Worm (Caenorhabditis elegans): Measurements from ENCODE around the gene nlp-101.

Gene nlp-101

ce11 chrX:7823108-7823704, 15.5 kb upstream of the nlp-101 start, which contains the start of gene eef-1A.2 (continued):
- TF ChIP-seq F57C9.4 (tag; optimal IDR thresholded peaks at IDR 0.05) (no peak), Y95B8A.8 (GFP tag; IDR thresholded peaks at IDR 0.05) (no peak), ztf-25 (GFP tag; IDR thresholded peaks at IDR 0.05) (no peak), C06A6.2 (GFP tag; conservative IDR thresholded peaks at IDR 0.05) (peak; percentile 85), lsl-1 (GFP tag; optimal IDR thresholded peaks at IDR 0.05) (no peak), F10E7.11 (tag; optimal IDR thresholded peaks at IDR 0.05) (no peak), hsf-1 (GFP tag; IDR thresholded peaks at IDR 0.05) (no peak), F33H1.4 (GFP tag; IDR thresholded peaks at IDR 0.05) (peak; percentile 78), ceh-27 (GFP tag; optimal IDR thresholded peaks at IDR 0.05) (peak; percentile 93), B0336.3 (GFP tag; IDR thresholded peaks at IDR 0.05) (peak; percentile 94), nhr-120 (GFP tag; IDR thresholded peaks at IDR 0.05) (no peak), madf-6 (GFP tag; IDR thresholded peaks at IDR 0.05) (0 out of 2 replicates have a peak, but pooled peaks have one; percentile 18), gei-17 (GFP tag; optimal IDR thresholded peaks at IDR 0.05) (peak; percentile 83), aptf-2 (GFP tag; conservative IDR thresholded peaks at IDR 0.05) (no peak), ceh-40 (GFP tag; IDR thresholded peaks at IDR 0.05) (no peak), cebp-1 (GFP tag; IDR thresholded peaks at IDR 0.05) (peak; percentile 100), cebp-1 (tag; optimal IDR thresholded peaks at IDR 0.05) (peak; percentile 100), mes-4 (tag; optimal IDR thresholded peaks at IDR 0.05) (no peak), mel-28 (tag; optimal IDR thresholded peaks at IDR 0.05; ENCODE audit: borderline replicate concordance) (no peak), dpff-1 (tag; optimal IDR thresholded peaks at IDR 0.05) (no peak), egl-18 (GFP tag; IDR thresholded peaks at IDR 0.05) (0 out of 2 replicates have a peak, but pooled peaks have one; percentile 24), nfya-2 (GFP tag; IDR thresholded peaks at IDR 0.05) (no peak), dpl-1 (GFP tag; optimal IDR thresholded peaks at IDR 0.05) (no peak), Y79H2A.3 (GFP tag; conservative IDR thresholded peaks at IDR 0.05) (0 out of 2 replicates have a peak, but pooled peaks have one; percentile 47), T26A5.8 (tag; optimal IDR thresholded peaks at IDR 0.05) (no peak), nhr-179 (tag; optimal IDR thresholded peaks at IDR 0.05) (no peak), ztf-18 (tag; optimal IDR thresholded peaks at IDR 0.05) (peak; percentile 63), egrh-3 (GFP tag; IDR thresholded peaks at IDR 0.05) (peak; percentile 72), ztf-3 (GFP tag; optimal IDR thresholded peaks at IDR 0.05) (peak; percentile 30), ets-4 (GFP tag; optimal IDR thresholded peaks at IDR 0.05) (peak; percentile 46), ceh-79 (tag; optimal IDR thresholded peaks at IDR 0.05) (no peak), zfh-2 (GFP tag; conservative IDR thresholded peaks at IDR 0.05) (peak; percentile 98), sea-2 (GFP tag; IDR thresholded peaks at IDR 0.05) (no peak)

- TF ChIP-seq C17E4.6 (GFP tag; IDR thresholded peaks at IDR 0.05) (no peak), K11D2.4 (GFP tag; IDR thresholded peaks at IDR 0.05) (no peak), ztf-28 (GFP tag; IDR thresholded peaks at IDR 0.05) (no peak), ZK185.1 (tag; optimal IDR thresholded peaks at IDR 0.05; ENCODE audit: poor library complexity, severe bottlenecking) (peak; percentile 7), rpc-1 (optimal IDR thresholded peaks at IDR 0.05) (no peak), rpc-1 (tag; optimal IDR thresholded peaks at IDR 0.05) (no peak), C06A6.2 (GFP tag; conservative IDR thresholded peaks at IDR 0.05) (0 out of 2 replicates have a peak, but pooled peaks have one; percentile 20), nfya-2 (GFP tag; IDR thresholded peaks at IDR 0.05) (no peak), F37B4.10 (GFP tag; IDR thresholded peaks at IDR 0.05) (no peak), Y67H2A.10 (GFP tag; conservative IDR thresholded peaks at IDR 0.05) (no peak), tbp1 (GFP tag; optimal IDR thresholded peaks at IDR 0.05) (no peak), let-607 (tag; optimal IDR thresholded peaks at IDR 0.05) (no peak), nhr-80 (tag; optimal IDR thresholded peaks at IDR 0.05) (peak; percentile 42), tbx-9 (tag; optimal IDR thresholded peaks at IDR 0.05; ENCODE audit: borderline replicate concordance) (no peak), ztf-22 (GFP tag; optimal IDR thresholded peaks at IDR 0.05) (no peak), ceh-27 (GFP tag; optimal IDR thresholded peaks at IDR 0.05) (no peak), F57C9.4 (tag; optimal IDR thresholded peaks at IDR 0.05) (no peak), bed-2 (GFP tag; IDR thresholded peaks at IDR 0.05) (no peak), ekl-4 (GFP tag; IDR thresholded peaks at IDR 0.05) (no peak), die-1 (tag; optimal IDR thresholded peaks at IDR 0.05) (no peak), ets-4 (GFP tag; optimal IDR thresholded peaks at IDR 0.05) (no peak), Y56A3A.18 (GFP tag; IDR thresholded peaks at IDR 0.05) (no peak)
These were observed 13.0 kb upstream of the nlp-101 start for ce11 chrX:7825707-7826106.
